Fruit fly (Drosophila melanogaster) whole organism, wandering third instar larva: ENCODE results near the gene RhoGAP68F.

Experiments used
- Abd-B ChIP-seq: fragments of >200 bp; optimal IDR thresholded peaks from 2 replicates; lab custom pipeline; 2017; ENCODE audit warnings: missing biosample characterization, missing genetic modification characterization
- CG32264 ChIP-seq: fragments of 200-800 bp; sonication (Bioruptor generic); optimal IDR thresholded peaks from 2 replicates; lab custom pipeline; 2016; ENCODE audit warnings: missing biosample characterization, missing genetic modification characterization
- CG9705 ChIP-seq: fragments of 200-800 bp; sonication (Bioruptor generic); optimal IDR thresholded peaks from 2 replicates; lab custom pipeline; 2018; ENCODE audit warnings: missing biosample characterization, mild to moderate bottlenecking, missing genetic modification characterization
- CrebA ChIP-seq: fragments of 200-800 bp; sonication (Bioruptor generic); optimal IDR thresholded peaks from 2 replicates; lab custom pipeline; 2016; ENCODE audit warnings: missing biosample characterization, mild to moderate bottlenecking, missing genetic modification characterization, borderline replicate concordance
- Dfd ChIP-seq: fragments of >200 bp; optimal IDR thresholded peaks from 2 replicates; lab custom pipeline; 2017; ENCODE audit warnings: missing biosample characterization, missing genetic modification characterization
- Dif ChIP-seq: fragments of 200-275, 200-300 bp; sonication (Bioruptor generic); optimal IDR thresholded peaks from 2 replicates; lab custom pipeline; 2018; ENCODE audit warnings: missing biosample characterization, missing genetic modification characterization; ENCODE audit not compliant: partially characterized antibody
- GATAd ChIP-seq: sonication (Bioruptor generic); optimal IDR thresholded peaks from 2 replicates; lab custom pipeline; 2016; ENCODE audit warnings: missing biosample characterization, missing genetic modification characterization
- HLH106 ChIP-seq: fragments of 200-800 bp; optimal IDR thresholded peaks from 3 replicates; lab custom pipeline; 2019; ENCODE audit warnings: missing biosample characterization, mild to moderate bottlenecking, missing genetic modification characterization, moderate library complexity
- Hnf4 ChIP-seq: fragments of 200-800 bp; sonication (Bioruptor generic); optimal IDR thresholded peaks from 2 replicates; lab custom pipeline; 2016; ENCODE audit warnings: missing biosample characterization, mild to moderate bottlenecking, missing genetic modification characterization
- Hr78 ChIP-seq: fragments of >200 bp; optimal IDR thresholded peaks from 2 replicates; lab custom pipeline; 2017; ENCODE audit warnings: missing biosample characterization, missing genetic modification characterization
- Hr83 ChIP-seq: fragments of 200-300 bp; sonication (Bioruptor generic); optimal IDR thresholded peaks from 2 replicates; lab custom pipeline; 2016; ENCODE audit warnings: missing biosample characterization, mild to moderate bottlenecking, missing genetic modification characterization, moderate library complexity; ENCODE audit not compliant: poor library complexity, severe bottlenecking
- Jra ChIP-seq: sonication (Bioruptor generic); optimal IDR thresholded peaks from 2 replicates; lab custom pipeline; 2016; ENCODE audit warnings: missing biosample characterization, missing genetic modification characterization
- Mio ChIP-seq: sonication (Bioruptor generic); optimal IDR thresholded peaks from 2 replicates; lab custom pipeline; 2016; ENCODE audit warnings: missing biosample characterization, missing genetic modification characterization
- Myc ChIP-seq: fragments of >200 bp; optimal IDR thresholded peaks from 2 replicates; lab custom pipeline; 2017
- N ChIP-seq: fragments of >200 bp; optimal IDR thresholded peaks from 2 replicates; lab custom pipeline; 2018; ENCODE audit warnings: missing biosample characterization, missing external identifiers, missing genetic modification characterization
- OdsH ChIP-seq: fragments of 200-800 bp; sonication (Bioruptor generic); optimal IDR thresholded peaks from 2 replicates; lab custom pipeline; 2016; ENCODE audit warnings: missing biosample characterization, mild to moderate bottlenecking, missing genetic modification characterization
- Rel ChIP-seq, 2 experiments: fragments of 200-800 bp; sonication (Bioruptor generic) in 1 of 2; optimal IDR thresholded peaks; 2 replicates in 1 of 2; 3 replicates in 1 of 2; lab custom pipeline; 2016 to 2019; ENCODE audit warnings: mild to moderate bottlenecking in 2 of 2, missing biosample characterization in 2 of 2, missing genetic modification characterization in 2 of 2, moderate library complexity in 1 of 2
- Sp1 ChIP-seq: fragments of 200-800 bp; sonication (Bioruptor generic); optimal IDR thresholded peaks from 3 replicates; lab custom pipeline; 2019; ENCODE audit warnings: missing biosample characterization, mild to moderate bottlenecking, missing genetic modification characterization, moderate library complexity
- Vsx2 ChIP-seq: fragments of 200-300, 225-300 bp; sonication (Bioruptor generic); optimal IDR thresholded peaks from 2 replicates; lab custom pipeline; 2018; ENCODE audit warnings: missing biosample characterization, missing genetic modification characterization; ENCODE audit not compliant: partially characterized antibody
- br ChIP-seq: fragments of 200-800 bp; sonication (Bioruptor generic); optimal IDR thresholded peaks from 2 replicates; lab custom pipeline; 2016; ENCODE audit warnings: missing biosample characterization, missing genetic modification characterization
- brk ChIP-seq: fragments of 200-800 bp; sonication (Bioruptor generic); optimal IDR thresholded peaks from 2 replicates; lab custom pipeline; 2016; ENCODE audit warnings: missing biosample characterization, mild to moderate bottlenecking, missing genetic modification characterization
- dl ChIP-seq, 2 experiments: fragments of 175-275, 200-275 bp in 1 of 2; fragments of 200-275 bp in 1 of 2; sonication (Bioruptor generic); optimal IDR thresholded peaks; lab custom pipeline; 2018; ENCODE audit warnings: mild to moderate bottlenecking in 2 of 2, missing biosample characterization in 2 of 2, missing genetic modification characterization in 2 of 2, moderate library complexity in 2 of 2; ENCODE audit not compliant: partially characterized antibody in 2 of 2, insufficient read depth in 1 of 2
- dmrt93B ChIP-seq: fragments of 200-800 bp; sonication (Bioruptor generic); optimal IDR thresholded peaks from 2 replicates; lab custom pipeline; 2018; ENCODE audit warnings: missing biosample characterization, mild to moderate bottlenecking, missing genetic modification characterization
- dsf ChIP-seq: sonication (Bioruptor generic); optimal IDR thresholded peaks from 2 replicates; lab custom pipeline; 2016; ENCODE audit warnings: missing biosample characterization, missing genetic modification characterization, borderline replicate concordance
- ey ChIP-seq: fragments of 200-800 bp; sonication (Bioruptor generic); optimal IDR thresholded peaks from 2 replicates; lab custom pipeline; 2016; ENCODE audit warnings: missing biosample characterization, missing genetic modification characterization
- foxo ChIP-seq, 2 experiments: fragments of 200-800 bp; sonication (Bioruptor generic); optimal IDR thresholded peaks; 2 replicates in 1 of 2; 3 replicates in 1 of 2; lab custom pipeline; 2016 to 2017; ENCODE audit warnings: missing biosample characterization in 2 of 2, missing genetic modification characterization in 2 of 2
- fru ChIP-seq: fragments of 200-800 bp; sonication (Bioruptor generic); optimal IDR thresholded peaks from 3 replicates; lab custom pipeline; 2016; ENCODE audit warnings: missing biosample characterization, mild to moderate bottlenecking, missing genetic modification characterization
- h ChIP-seq: fragments of 200-800 bp; sonication (Bioruptor generic); optimal IDR thresholded peaks from 3 replicates; lab custom pipeline; 2016; ENCODE audit warnings: missing biosample characterization, mild to moderate bottlenecking, missing genetic modification characterization
- jim ChIP-seq: fragments of 175-275, 200-325 bp; sonication (Bioruptor generic); optimal IDR thresholded peaks from 2 replicates; lab custom pipeline; 2016; ENCODE audit warnings: missing biosample characterization, mild to moderate bottlenecking, missing genetic modification characterization
- lola ChIP-seq: fragments of >200 bp; optimal IDR thresholded peaks from 2 replicates; lab custom pipeline; 2017; ENCODE audit warnings: missing biosample characterization, missing genetic modification characterization
- pan ChIP-seq: fragments of >200 bp; optimal IDR thresholded peaks from 2 replicates; lab custom pipeline; 2017
- psq ChIP-seq: fragments of 200-800 bp; sonication (Bioruptor generic); optimal IDR thresholded peaks from 3 replicates; lab custom pipeline; 2017; ENCODE audit warnings: missing biosample characterization, mild to moderate bottlenecking, missing genetic modification characterization, moderate library complexity
- rgr ChIP-seq: fragments of 200-800 bp; sonication (Bioruptor generic); optimal IDR thresholded peaks from 3 replicates; lab custom pipeline; 2016; ENCODE audit warnings: missing biosample characterization, mild to moderate bottlenecking, missing genetic modification characterization
- sage ChIP-seq: fragments of 200-800 bp; sonication (Bioruptor generic); optimal IDR thresholded peaks from 2 replicates; lab custom pipeline; 2016; ENCODE audit warnings: missing biosample characterization, mild to moderate bottlenecking, missing genetic modification characterization
- sv ChIP-seq: fragments of 200-800 bp; sonication (Bioruptor generic); optimal IDR thresholded peaks from 3 replicates; lab custom pipeline; 2016; ENCODE audit warnings: missing biosample characterization, missing genetic modification characterization
- tai ChIP-seq: sonication (Bioruptor generic); optimal IDR thresholded peaks from 2 replicates; lab custom pipeline; 2016; ENCODE audit warnings: missing biosample characterization, missing genetic modification characterization
- usp ChIP-seq: fragments of >200 bp; optimal IDR thresholded peaks from 2 replicates; lab custom pipeline; 2017; ENCODE audit warnings: missing biosample characterization, missing genetic modification characterization
- woc ChIP-seq: sonication (Bioruptor generic); optimal IDR thresholded peaks from 2 replicates; lab custom pipeline; 2016; ENCODE audit warnings: missing biosample characterization, mild to moderate bottlenecking, missing genetic modification characterization

Gene RhoGAP68F

DNA sequence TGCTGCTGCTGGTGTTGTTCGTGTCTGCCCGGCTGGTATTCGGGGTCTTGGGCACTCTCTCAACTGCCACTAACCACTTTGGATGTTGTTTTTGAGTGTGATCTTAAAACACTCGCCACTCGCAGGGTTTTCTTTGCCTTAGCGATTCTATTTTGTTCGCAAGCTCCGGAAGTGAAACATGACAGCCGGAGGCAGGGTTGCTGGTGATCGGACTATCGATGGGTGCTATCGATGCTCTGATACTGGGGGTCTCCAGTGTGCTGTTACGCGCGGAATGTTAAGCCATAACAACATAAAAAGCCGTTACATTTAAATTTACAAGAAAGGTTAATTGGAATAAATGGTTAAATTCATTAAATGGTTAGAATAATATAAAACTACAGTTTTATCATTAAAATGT lies 13.7 kb upstream of the RhoGAP68F start, which contains the start of gene yps:
Gene yps (minus strand): TSS at position 176 of the 400 bp plus-strand sequence.
- peak; percentile 72 for TF ChIP-seq psq (GFP tag; lab: Kevin White, UChicago)
- TF ChIP-seq Hr78 (GFP tag; lab: Kevin White, UChicago), result no peak
- TF ChIP-seq Abd-B (GFP tag; lab: Kevin White, UChicago), result no peak
- peak; percentile 95 for TF ChIP-seq CG9705 (GFP tag; lab: Kevin White, UChicago)
- TF ChIP-seq Vsx2 (GFP tag; lab: Kevin White, UChicago), result no peak
- peak; percentile 25 to 86 for TF ChIP-seq foxo (GFP tag; optimal IDR thresholded peaks at IDR 0.05; lab: Kevin White, UChicago)
- TF ChIP-seq lola (GFP tag; lab: Kevin White, UChicago), result no peak
- peak; percentile 93 for TF ChIP-seq dmrt93B (GFP tag; lab: Kevin White, UChicago)
- peak; percentile 93 for TF ChIP-seq br (GFP tag; lab: Kevin White, UChicago)
- no peak for TF ChIP-seq pan (lab: Kevin White, UChicago)
- TF ChIP-seq tai (GFP tag; lab: Kevin White, UChicago), result no peak
- TF ChIP-seq Myc (lab: Kevin White, UChicago), result peak; percentile 18
- no peak for TF ChIP-seq Rel (GFP tag; optimal IDR thresholded peaks at IDR 0.05; lab: Kevin White, UChicago)
- TF ChIP-seq Rel (tag; optimal IDR thresholded peaks at IDR 0.05; lab: Kevin White, UChicago), result peak; percentile 77
- TF ChIP-seq Hnf4 (GFP tag; lab: Kevin White, UChicago), result peak; percentile 85
- TF ChIP-seq Jra (GFP tag; lab: Kevin White, UChicago), result peak; percentile 68
- TF ChIP-seq Hr83 (GFP tag; lab: Kevin White, UChicago), result peak; percentile 99
- peak; percentile 84 for TF ChIP-seq brk
- TF ChIP-seq jim (GFP tag; lab: Kevin White, UChicago), result no peak
- no peak for TF ChIP-seq N
- TF ChIP-seq Sp1 (GFP tag; lab: Kevin White, UChicago), result peak; percentile 92
- peak; percentile 32 for TF ChIP-seq woc (GFP tag; lab: Kevin White, UChicago)
- TF ChIP-seq GATAd (GFP tag; lab: Kevin White, UChicago), result no peak
- peak; percentile 80 for TF ChIP-seq Mio (GFP tag; lab: Kevin White, UChicago)
- no peak for TF ChIP-seq Dfd (GFP tag; lab: Kevin White, UChicago)
- no peak for TF ChIP-seq Dif (GFP tag; lab: Kevin White, UChicago)
- no peak for TF ChIP-seq usp (GFP tag; lab: Kevin White, UChicago)
- TF ChIP-seq sage (GFP tag; lab: Kevin White, UChicago), result peak; percentile 84
- peak; percentile 89 for TF ChIP-seq CG32264
- TF ChIP-seq dsf, result peak; percentile 6
- TF ChIP-seq fru, result peak; percentile 86
- peak; percentile 86 for TF ChIP-seq HLH106 (tag; lab: Kevin White, UChicago)
- peak; percentile 67 for TF ChIP-seq ey (GFP tag; lab: Kevin White, UChicago)
- peak; percentile 90 for TF ChIP-seq OdsH (GFP tag; lab: Kevin White, UChicago)
- TF ChIP-seq CrebA (GFP tag; lab: Kevin White, UChicago), result no peak
- peak; percentile 79 for TF ChIP-seq sv
- peak; percentile 97 for TF ChIP-seq rgr (GFP tag; lab: Kevin White, UChicago)
- no peak for TF ChIP-seq dl (GFP tag; optimal IDR thresholded peaks at IDR 0.05; lab: Kevin White, UChicago; ENCODE audit: insufficient read depth in 1 of 2, partially characterized antibody in 2 of 2)
- peak; percentile 92 for TF ChIP-seq h (GFP tag; lab: Kevin White, UChicago)

DNA sequence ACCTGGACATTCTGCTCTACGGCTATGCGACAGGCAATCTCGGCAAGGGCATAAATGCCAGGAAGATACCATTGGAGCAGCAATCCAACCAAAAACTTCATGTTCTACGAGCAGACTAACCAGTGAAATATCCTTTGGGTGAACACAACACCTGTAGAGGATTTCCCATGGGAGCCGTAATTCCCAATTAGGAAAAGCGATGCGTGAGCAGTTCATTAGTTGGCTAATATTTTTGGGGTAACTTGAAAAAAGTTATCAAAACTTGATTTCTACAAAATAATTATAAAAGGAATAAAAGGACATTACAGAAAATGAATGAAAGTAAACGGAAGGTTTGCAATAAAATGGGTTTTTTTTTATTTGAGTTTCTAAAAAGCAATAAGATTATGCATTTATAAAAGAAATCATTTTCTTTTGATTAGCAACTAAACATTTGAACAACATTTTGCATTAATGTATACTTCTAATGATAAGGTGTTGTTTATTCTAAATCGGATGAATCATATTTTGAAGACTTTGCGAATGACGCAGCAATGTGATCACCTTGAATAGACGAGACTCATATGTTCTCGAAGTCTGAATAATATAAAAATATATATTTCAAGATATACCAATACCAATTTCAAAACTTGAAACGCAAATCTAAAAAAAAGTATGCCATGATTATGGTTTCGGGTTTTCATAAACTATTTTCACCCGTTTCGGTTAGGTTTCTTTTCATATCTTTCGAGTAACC lies 11.2 kb upstream of the RhoGAP68F start, which contains the start of the genes Ir68b and CG34241:
Gene Ir68b (minus strand): TSS at position 101 of the 736 bp plus-strand sequence.
Gene CG34241 (plus strand): TSS at position 686 of the 736 bp plus-strand sequence.
- TF ChIP-seq lola (GFP tag; lab: Kevin White, UChicago), result no peak
- TF ChIP-seq woc (GFP tag; lab: Kevin White, UChicago), result no peak
- no peak for TF ChIP-seq N
- no peak for TF ChIP-seq psq (GFP tag; lab: Kevin White, UChicago)
- no peak for TF ChIP-seq Mio (GFP tag; lab: Kevin White, UChicago)
- no peak for TF ChIP-seq ey (GFP tag; lab: Kevin White, UChicago)
- no peak for TF ChIP-seq fru
- no peak for TF ChIP-seq Hr83 (GFP tag; lab: Kevin White, UChicago)
- no peak for TF ChIP-seq dl (GFP tag; optimal IDR thresholded peaks at IDR 0.05; lab: Kevin White, UChicago; ENCODE audit: insufficient read depth in 1 of 2, partially characterized antibody in 2 of 2)
- TF ChIP-seq Abd-B (GFP tag; lab: Kevin White, UChicago), result no peak
- no peak for TF ChIP-seq dsf
